Worm (Caenorhabditis elegans): Measurements from ENCODE around the gene vrk-1.

The vrk-1 gene

DNA sequence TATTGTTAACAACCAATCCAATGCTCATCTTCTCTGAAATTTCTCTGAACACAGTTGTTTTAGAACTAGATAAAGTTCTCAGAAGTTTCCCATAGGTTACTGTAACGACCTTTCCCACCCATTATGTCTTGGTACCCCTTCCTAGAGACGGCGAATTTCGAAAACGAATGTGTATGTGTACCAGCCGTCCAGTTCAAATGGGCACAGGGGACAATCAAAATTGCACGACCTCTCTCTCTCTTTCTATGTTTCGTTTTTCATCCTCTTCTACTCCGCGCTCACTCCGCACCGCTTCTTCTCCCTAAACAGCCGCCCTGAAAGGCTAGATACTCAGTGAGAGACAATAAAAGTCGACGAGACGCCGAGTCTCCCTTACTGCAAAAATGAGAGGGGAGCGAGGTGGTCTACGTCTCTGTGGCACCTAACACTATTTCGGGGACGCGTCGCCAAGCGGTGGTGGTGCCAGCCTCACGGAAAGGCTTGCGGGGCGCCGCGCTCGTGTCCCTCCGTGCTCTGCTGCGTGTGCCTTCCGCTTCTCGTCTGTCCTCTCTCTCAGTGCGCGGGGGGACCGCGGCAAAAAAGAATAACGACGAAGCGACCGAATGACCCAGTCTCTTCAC is 20.2 kb upstream of the vrk-1 start (continued):
- TF ChIP-seq ztf-11 (tag; optimal IDR thresholded peaks at IDR 0.05): no peak

DNA sequence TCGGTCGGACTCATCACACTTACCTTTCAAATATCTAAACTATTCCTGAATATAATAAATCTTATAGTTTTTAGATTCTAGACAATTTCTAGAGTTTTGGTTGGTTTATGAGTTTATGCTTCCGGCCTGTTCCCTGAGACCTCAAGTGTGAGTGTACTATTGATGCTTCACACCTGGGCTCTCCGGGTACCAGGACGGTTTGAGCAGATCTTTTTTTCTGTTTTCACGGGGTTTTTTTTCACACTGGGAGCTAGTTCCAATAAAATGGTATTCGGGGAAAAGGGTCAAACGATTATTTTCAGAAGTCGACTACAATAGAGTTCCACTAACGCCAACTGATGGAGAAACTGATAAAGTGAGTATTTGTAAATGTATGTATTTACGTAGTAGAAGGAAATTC is 19.6 kb upstream of the vrk-1 start:
- TF ChIP-seq lsy-2 (tag; optimal IDR thresholded peaks at IDR 0.05) (no peak), nhr-129 (tag; optimal IDR thresholded peaks at IDR 0.05) (no peak), nhr-77 (tag; optimal IDR thresholded peaks at IDR 0.05) (no peak)

DNA sequence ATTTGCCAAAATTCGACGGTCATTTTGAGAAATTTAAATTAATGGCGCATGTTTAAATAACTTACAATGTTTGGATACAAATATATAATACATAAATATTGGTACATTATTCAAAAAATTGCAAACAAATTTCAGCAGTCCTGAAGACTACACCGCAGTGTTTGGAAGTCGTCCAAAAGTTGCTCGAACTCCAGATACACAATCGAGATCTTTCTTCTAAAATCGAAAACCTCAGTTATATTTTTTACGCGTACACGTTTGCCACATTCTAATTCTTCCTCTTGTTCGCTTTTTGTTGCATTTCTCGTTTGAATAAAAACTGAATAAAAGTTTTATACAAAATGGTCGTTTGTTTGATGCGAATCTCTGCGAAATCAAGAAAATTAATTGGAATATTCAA is 17.5 kb upstream of the vrk-1 start, which contains the start of gene tsp-18:
tsp-18 (plus strand) TSS at position 301 of the 400 bp plus-strand sequence.
- TF ChIP-seq C34F6.9 (tag; optimal IDR thresholded peaks at IDR 0.05): no peak
- no peak for TF ChIP-seq snpc-4 (tag; optimal IDR thresholded peaks at IDR 0.05)

DNA sequence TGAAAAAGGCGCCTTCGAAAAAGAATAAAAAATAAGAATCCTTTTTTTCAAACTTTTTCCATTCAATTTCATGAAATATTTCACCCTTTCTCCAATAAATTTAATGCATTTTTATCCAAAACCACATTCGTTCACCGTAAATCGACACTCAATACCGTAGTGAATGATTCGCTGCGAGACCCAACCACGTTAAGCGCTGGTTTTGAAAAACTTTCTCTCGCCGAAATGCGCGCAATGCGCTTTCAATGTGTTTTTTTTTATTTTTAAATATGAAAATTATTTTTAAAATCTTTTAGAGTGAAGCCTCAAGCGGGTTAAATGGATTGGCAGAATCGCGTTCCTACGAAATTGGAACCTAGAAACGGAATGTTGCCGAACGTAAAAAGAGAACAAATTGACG is 15.5 kb upstream of the vrk-1 start, which contains the start of gene F59G1.8:
F59G1.8 (plus strand) TSS at position 293 of the 400 bp plus-strand sequence.
- TF ChIP-seq nhr-77 (tag; optimal IDR thresholded peaks at IDR 0.05) (no peak), nhr-6 (tag; optimal IDR thresholded peaks at IDR 0.05) (no peak), skn-1 (tag; optimal IDR thresholded peaks at IDR 0.05) (no peak), fos-1 (tag; optimal IDR thresholded peaks at IDR 0.05) (no peak)

DNA sequence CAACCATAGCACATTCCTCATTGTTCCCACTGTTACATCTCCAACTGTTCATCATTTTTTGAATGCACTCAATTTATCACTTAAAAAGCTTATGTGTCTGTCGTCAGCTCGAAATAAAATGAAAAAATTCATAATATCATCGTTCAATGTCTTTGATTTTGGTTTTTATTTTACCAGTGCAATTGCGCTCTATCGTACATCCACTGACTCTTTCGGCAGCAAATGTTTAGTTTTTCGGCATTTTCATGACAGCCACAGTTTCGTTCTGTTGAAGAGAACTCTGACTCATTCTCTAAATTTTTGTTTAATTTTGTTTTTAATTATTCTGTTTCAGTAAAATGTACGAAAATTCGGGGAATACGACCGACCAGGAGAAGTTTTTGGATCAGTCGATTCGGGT is 14.3 kb upstream of the vrk-1 start, which contains the start of gene vps-35:
vps-35 (plus strand) TSS at position 335 of the 400 bp plus-strand sequence.
- TF ChIP-seq nhr-77 (tag; optimal IDR thresholded peaks at IDR 0.05) (no peak), fos-1 (tag; optimal IDR thresholded peaks at IDR 0.05) (peak; percentile 87), crh-2 (tag; optimal IDR thresholded peaks at IDR 0.05) (peak; percentile 27), alr-1 (tag; optimal IDR thresholded peaks at IDR 0.05) (no peak), C34F6.9 (tag; optimal IDR thresholded peaks at IDR 0.05) (peak; percentile 54), unc-55 (GFP tag; optimal IDR thresholded peaks at IDR 0.05) (peak; percentile 57), lsy-2 (tag; optimal IDR thresholded peaks at IDR 0.05) (peak in 1 of 2 experiments; percentile 53), nhr-129 (tag; optimal IDR thresholded peaks at IDR 0.05) (peak; percentile 57)

DNA sequence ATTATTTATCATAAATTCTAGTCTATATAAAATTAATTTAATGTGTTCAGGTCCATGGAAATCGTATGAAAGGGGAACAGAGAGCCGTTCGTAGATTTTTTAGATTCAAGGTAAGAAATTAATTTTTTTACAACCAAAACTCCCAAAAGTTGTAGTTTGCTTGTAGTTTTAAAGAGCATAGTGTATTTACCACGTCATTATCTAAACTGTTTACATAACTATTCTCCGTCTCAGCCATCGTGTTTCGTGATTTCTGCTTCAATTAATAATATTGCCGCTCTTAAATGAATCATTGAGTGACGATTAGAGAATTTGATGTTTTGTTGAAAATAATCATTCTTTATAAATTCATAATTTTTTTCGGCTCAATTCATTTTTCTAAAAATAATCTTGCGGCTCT is 10.5 kb upstream of the vrk-1 start, which contains the start of gene cgt-3:
cgt-3 (plus strand) TSS at position 51 of the 400 bp plus-strand sequence.
- TF ChIP-seq fos-1 (tag; optimal IDR thresholded peaks at IDR 0.05) (peak; percentile 53), crh-2 (tag; optimal IDR thresholded peaks at IDR 0.05) (no peak), lin-13 (GFP tag; optimal IDR thresholded peaks at IDR 0.05) (peak; percentile 13)

DNA sequence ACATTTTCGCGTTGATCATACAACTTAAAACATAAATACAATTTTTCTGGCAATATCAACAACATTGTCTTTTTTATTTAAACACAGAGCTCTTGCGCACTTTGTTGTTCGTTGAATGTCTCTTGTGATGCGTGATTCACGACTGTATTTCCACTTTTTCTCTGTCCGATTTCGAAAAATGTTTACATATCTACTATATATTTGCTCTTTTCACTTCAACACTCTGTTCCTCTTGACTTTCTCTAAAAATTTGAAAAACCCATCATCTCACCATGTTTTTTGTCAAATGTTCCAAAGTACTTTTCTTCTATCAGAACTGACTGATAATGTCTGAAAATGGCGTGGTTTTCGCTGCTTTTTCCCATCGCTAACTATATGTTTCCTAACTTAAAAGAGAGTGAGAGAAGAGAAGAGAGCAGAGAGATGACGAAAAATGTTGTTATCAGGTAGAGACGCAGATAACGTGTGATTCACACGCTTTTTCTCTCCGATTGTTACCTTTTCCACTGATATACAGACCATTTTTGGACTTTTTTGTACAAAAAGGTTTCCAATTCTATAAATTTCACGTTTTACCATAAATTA is 9.7 kb upstream of the vrk-1 start:
- peak; percentile 49 for TF ChIP-seq sma-9 (GFP tag; optimal IDR thresholded peaks at IDR 0.05)
- no peak for TF ChIP-seq sma-9 (tag; optimal IDR thresholded peaks at IDR 0.05)
- no peak for TF ChIP-seq ZK546.5 (tag; optimal IDR thresholded peaks at IDR 0.05)
- TF ChIP-seq mab-5 (tag; optimal IDR thresholded peaks at IDR 0.05): no peak
- TF ChIP-seq Y55F3AM.14 (GFP tag; optimal IDR thresholded peaks at IDR 0.05): no peak
- TF ChIP-seq unc-39 (tag; optimal IDR thresholded peaks at IDR 0.05): no peak
- no peak for TF ChIP-seq nhr-21 (tag; optimal IDR thresholded peaks at IDR 0.05)
- no peak for TF ChIP-seq nhr-10 (tag; optimal IDR thresholded peaks at IDR 0.05)
- no peak for TF ChIP-seq nhr-6 (tag; optimal IDR thresholded peaks at IDR 0.05)
- TF ChIP-seq ama-1 (optimal IDR thresholded peaks at IDR 0.05): no peak
- no peak for TF ChIP-seq elt-3 (tag; optimal IDR thresholded peaks at IDR 0.05)
- TF ChIP-seq nhr-129 (tag; optimal IDR thresholded peaks at IDR 0.05): peak; percentile 40
- TF ChIP-seq sem-4 (tag; optimal IDR thresholded peaks at IDR 0.05): no peak
- TF ChIP-seq lin-11 (tag; optimal IDR thresholded peaks at IDR 0.05): no peak
- peak; percentile 14 for TF ChIP-seq F13H6.1 (tag; optimal IDR thresholded peaks at IDR 0.05)
- no peak for TF ChIP-seq C34F6.9 (tag; optimal IDR thresholded peaks at IDR 0.05)
- TF ChIP-seq ceh-16 (tag; optimal IDR thresholded peaks at IDR 0.05): no peak
- TF ChIP-seq ztf-4 (tag; optimal IDR thresholded peaks at IDR 0.05): no peak
- TF ChIP-seq R02D3.7 (tag; optimal IDR thresholded peaks at IDR 0.05): no peak
- TF ChIP-seq dmd-4 (tag; optimal IDR thresholded peaks at IDR 0.05): no peak
- TF ChIP-seq lin-13 (GFP tag; optimal IDR thresholded peaks at IDR 0.05): no peak
- TF ChIP-seq snpc-4 (tag; optimal IDR thresholded peaks at IDR 0.05): no peak
- no peak for TF ChIP-seq nhr-12 (tag; optimal IDR thresholded peaks at IDR 0.05)
- peak; percentile 98 for TF ChIP-seq fos-1 (tag; optimal IDR thresholded peaks at IDR 0.05)
- no peak for TF ChIP-seq elt-1 (tag; optimal IDR thresholded peaks at IDR 0.05)
- TF ChIP-seq mbf-1 (tag; optimal IDR thresholded peaks at IDR 0.05): no peak
- TF ChIP-seq peb-1 (tag; optimal IDR thresholded peaks at IDR 0.05): no peak
- TF ChIP-seq lin-39 (tag; optimal IDR thresholded peaks at IDR 0.05): no peak
- no peak for TF ChIP-seq mdl-1 (tag; optimal IDR thresholded peaks at IDR 0.05)
- peak; percentile 9 for TF ChIP-seq sma-3 (GFP tag; optimal IDR thresholded peaks at IDR 0.05)
- TF ChIP-seq nhr-23 (tag; optimal IDR thresholded peaks at IDR 0.05): no peak
- TF ChIP-seq gmeb-1 (tag; optimal IDR thresholded peaks at IDR 0.05): no peak
- no peak for TF ChIP-seq ceh-82 (tag; optimal IDR thresholded peaks at IDR 0.05)

Data from whole organism, L2 larva.